Fruit fly (Drosophila melanogaster) whole organism, embryonic: ENCODE measurements around the gene Plap.

Experiments
- Asciz ChIP-seq: fragments of 200-800 bp; sonication (Bioruptor generic); optimal IDR thresholded peaks from 2 replicates; lab custom pipeline; 2017; ENCODE audit warnings: missing biosample characterization, mild to moderate bottlenecking, missing genetic modification characterization, missing genetic modification reagents
- Atf3 ChIP-seq: fragments of 200-800 bp; sonication (Bioruptor generic); optimal IDR thresholded peaks from 3 replicates; lab custom pipeline; 2016; ENCODE audit warnings: missing biosample characterization, missing genetic modification characterization
- Blimp-1 ChIP-seq: fragments of 200-800 bp; sonication (Bioruptor generic); optimal IDR thresholded peaks from 3 replicates; lab custom pipeline; 2018; ENCODE audit warnings: missing biosample characterization, missing genetic modification characterization, mild to moderate bottlenecking, moderate library complexity, missing genetic modification reagents
- CG10431 ChIP-seq: fragments of 200-800 bp; sonication (Bioruptor generic); optimal IDR thresholded peaks from 3 replicates; lab custom pipeline; 2018; ENCODE audit warnings: missing biosample characterization, mild to moderate bottlenecking, missing genetic modification characterization
- CG12744 ChIP-seq: fragments of 200-800 bp; sonication (Bioruptor generic); optimal IDR thresholded peaks from 2 replicates; lab custom pipeline; 2016; ENCODE audit warnings: missing biosample characterization, missing genetic modification characterization
- CG12769 ChIP-seq: fragments of 200-800 bp; sonication (Bioruptor generic); optimal IDR thresholded peaks from 2 replicates; lab custom pipeline; 2019; ENCODE audit warnings: missing biosample characterization, mild to moderate bottlenecking, missing genetic modification characterization, moderate library complexity
- CG13424 ChIP-seq: fragments of 200-800 bp; sonication (Bioruptor generic); optimal IDR thresholded peaks from 2 replicates; lab custom pipeline; 2019; ENCODE audit warnings: missing biosample characterization, mild to moderate bottlenecking, missing genetic modification characterization, moderate library complexity
- CG16815 ChIP-seq: fragments of 200-800 bp; sonication (Bioruptor generic); optimal IDR thresholded peaks from 3 replicates; lab custom pipeline; 2017; ENCODE audit warnings: missing biosample characterization, mild to moderate bottlenecking, missing genetic modification characterization
- CG17361 ChIP-seq: fragments of 200-800 bp; sonication (Bioruptor generic); IDR thresholded peaks from 3 replicates; pipeline ENCODE4 v1.3.6; 2022; ENCODE audit warnings: missing biosample characterization, missing genetic modification characterization
- CG18599 ChIP-seq: fragments of 200-800 bp; sonication (Bioruptor generic); optimal IDR thresholded peaks from 3 replicates; lab custom pipeline; 2017; ENCODE audit warnings: missing biosample characterization, missing genetic modification characterization, mild to moderate bottlenecking, moderate library complexity, missing genetic modification reagents
- CG30403 ChIP-seq: fragments of 200-800 bp; sonication (Bioruptor generic); optimal IDR thresholded peaks from 3 replicates; lab custom pipeline; 2016; ENCODE audit warnings: missing biosample characterization, missing genetic modification characterization
- CG4730 ChIP-seq: fragments of 200-800 bp; sonication (Bioruptor generic); IDR thresholded peaks from 2 replicates; pipeline ENCODE4 v1.3.6; 2022; ENCODE audit warnings: missing biosample characterization, missing genetic modification characterization
- CG7271 ChIP-seq: fragments of 200-800 bp; sonication (Bioruptor generic); optimal IDR thresholded peaks from 2 replicates; lab custom pipeline; 2018; ENCODE audit warnings: missing biosample characterization, mild to moderate bottlenecking, missing genetic modification characterization, moderate library complexity
- CG8281 ChIP-seq: fragments of 200-800 bp; sonication (Bioruptor generic); optimal IDR thresholded peaks from 2 replicates; lab custom pipeline; 2018; ENCODE audit warnings: missing biosample characterization, mild to moderate bottlenecking, missing genetic modification characterization, moderate library complexity
- CG8478 ChIP-seq: fragments of >200 bp; optimal IDR thresholded peaks from 2 replicates; lab custom pipeline; 2018
- D19A ChIP-seq: fragments of 200-800 bp; optimal IDR thresholded peaks from 3 replicates; lab custom pipeline; 2019; ENCODE audit warnings: missing biosample characterization, mild to moderate bottlenecking, missing genetic modification characterization, moderate library complexity
- D19B ChIP-seq: fragments of 200-800 bp; sonication (Bioruptor generic); optimal IDR thresholded peaks from 2 replicates; lab custom pipeline; 2017; ENCODE audit warnings: missing biosample characterization, mild to moderate bottlenecking, missing genetic modification characterization
- Dbx ChIP-seq: fragments of 200-800 bp; sonication (Bioruptor generic); IDR thresholded peaks from 3 replicates; pipeline ENCODE4 v1.3.6; 2022; ENCODE audit warnings: missing biosample characterization, missing genetic modification characterization
- E2f1 ChIP-seq: fragments of 200-800 bp; sonication (Bioruptor generic); IDR thresholded peaks from 2 replicates; pipeline ENCODE4 v1.3.6; 2022; ENCODE audit warnings: missing biosample characterization, missing genetic modification characterization
- HLHmδ ChIP-seq: fragments of 200-800 bp; sonication (Bioruptor generic); optimal IDR thresholded peaks from 2 replicates; lab custom pipeline; 2018; ENCODE audit warnings: missing biosample characterization, mild to moderate bottlenecking, missing genetic modification characterization, moderate library complexity
- Hr51 ChIP-seq, 2 experiments: fragments of 200-800 bp; sonication (Bioruptor generic); optimal IDR thresholded peaks; 2 replicates in 1 of 2; 3 replicates in 1 of 2; lab custom pipeline; 2016 to 2018; ENCODE audit warnings: missing biosample characterization in 2 of 2, missing genetic modification characterization in 2 of 2, mild to moderate bottlenecking in 1 of 2, moderate library complexity in 1 of 2
- Hsf ChIP-seq: fragments of 200-800 bp; sonication (Bioruptor generic); optimal IDR thresholded peaks from 3 replicates; lab custom pipeline; 2016; ENCODE audit warnings: missing biosample characterization, missing genetic modification characterization
- Meics ChIP-seq: fragments of 200-800 bp; sonication (Bioruptor generic); optimal IDR thresholded peaks from 2 replicates; lab custom pipeline; 2017; ENCODE audit warnings: missing biosample characterization, mild to moderate bottlenecking, missing genetic modification characterization
- Myb ChIP-seq: fragments of 200-800 bp; sonication (Bioruptor generic); optimal IDR thresholded peaks from 2 replicates; lab custom pipeline; 2016; ENCODE audit warnings: missing biosample characterization, missing genetic modification characterization
- Neu2 ChIP-seq: fragments of 200-800 bp; sonication (Bioruptor generic); optimal IDR thresholded peaks from 3 replicates; lab custom pipeline; 2016; ENCODE audit warnings: missing biosample characterization, missing genetic modification characterization, borderline replicate concordance
- PHDP ChIP-seq: fragments of 200-800 bp; sonication (Bioruptor generic); optimal IDR thresholded peaks from 3 replicates; lab custom pipeline; 2018; ENCODE audit warnings: missing biosample characterization, mild to moderate bottlenecking, missing genetic modification characterization, moderate library complexity
- Scr ChIP-seq: fragments of 200-800 bp; sonication (Bioruptor generic); IDR thresholded peaks from 2 replicates; pipeline ENCODE4 v1.3.6; 2022; ENCODE audit warnings: missing biosample characterization, missing genetic modification characterization; ENCODE audit not compliant: partially characterized antibody
- Trl ChIP-seq, 3 experiments: fragments of >200 bp in 2 of 3; fragments of 200-800 bp in 1 of 3; sonication (Bioruptor generic) in 1 of 3; optimal IDR thresholded peaks; 2 replicates in 1 of 3; 3 replicates in 2 of 3; lab custom pipeline; 2016 to 2017; ENCODE audit warnings: missing biosample characterization in 1 of 3, missing genetic modification characterization in 1 of 3
- bab2 ChIP-seq: fragments of 200-800 bp; sonication (Bioruptor generic); optimal IDR thresholded peaks from 2 replicates; lab custom pipeline; 2016; ENCODE audit warnings: missing biosample characterization, missing genetic modification characterization
- bbx ChIP-seq: fragments of 200-800 bp; sonication (Bioruptor generic); IDR thresholded peaks from 2 replicates; pipeline ENCODE4 v1.3.6; 2022; ENCODE audit warnings: missing biosample characterization, missing genetic modification characterization; ENCODE audit not compliant: partially characterized antibody
- chinmo ChIP-seq: fragments of 200-800 bp; sonication (Bioruptor generic); IDR thresholded peaks from 4 replicates; pipeline ENCODE4 v1.3.6; 2022; ENCODE audit warnings: missing biosample characterization, missing genetic modification characterization; ENCODE audit not compliant: partially characterized antibody
- eyg ChIP-seq: fragments of 200-800 bp; sonication (Bioruptor generic); optimal IDR thresholded peaks from 3 replicates; lab custom pipeline; 2016; ENCODE audit warnings: missing biosample characterization, missing genetic modification characterization
- ftz-f1 ChIP-seq: fragments of 200-800 bp; sonication (Bioruptor generic); optimal IDR thresholded peaks from 2 replicates; lab custom pipeline; 2016; ENCODE audit warnings: missing biosample characterization, missing genetic modification characterization
- ind ChIP-seq: fragments of 200-800 bp; sonication (Bioruptor generic); optimal IDR thresholded peaks from 3 replicates; lab custom pipeline; 2016; ENCODE audit warnings: missing biosample characterization, missing genetic modification characterization
- insv ChIP-seq, 2 experiments: fragments of 200-800 bp; sonication (Bioruptor generic); optimal IDR thresholded peaks; 3 replicates each; lab custom pipeline; 2016 to 2018; ENCODE audit warnings: missing biosample characterization in 2 of 2, missing genetic modification characterization in 2 of 2
- lab ChIP-seq: fragments of 200-800 bp; sonication (Bioruptor generic); optimal IDR thresholded peaks from 3 replicates; lab custom pipeline; 2017; ENCODE audit warnings: missing biosample characterization, missing genetic modification characterization, mild to moderate bottlenecking, moderate library complexity, missing genetic modification reagents
- lilli ChIP-seq: fragments of 200-800 bp; sonication (Bioruptor generic); optimal IDR thresholded peaks from 3 replicates; lab custom pipeline; 2016; ENCODE audit warnings: missing biosample characterization, missing genetic modification characterization
- lola ChIP-seq, 3 experiments: fragments of >200 bp in 2 of 3; fragments of 200-800 bp in 1 of 3; sonication (Bioruptor generic) in 1 of 3; optimal IDR thresholded peaks; 2 replicates each; lab custom pipeline; 2017 to 2019; ENCODE audit warnings: missing biosample characterization in 3 of 3, missing genetic modification characterization in 3 of 3, mild to moderate bottlenecking in 1 of 3, moderate library complexity in 1 of 3
- pho ChIP-seq: fragments of 200-800 bp; sonication (Bioruptor generic); optimal IDR thresholded peaks from 2 replicates; lab custom pipeline; 2016; ENCODE audit warnings: missing biosample characterization, missing genetic modification characterization
- schlank ChIP-seq: fragments of 200-800 bp; sonication (Bioruptor generic); optimal IDR thresholded peaks from 2 replicates; lab custom pipeline; 2018; ENCODE audit warnings: missing biosample characterization, mild to moderate bottlenecking, missing genetic modification characterization
- shn ChIP-seq: fragments of 200-800 bp; sonication (Bioruptor generic); optimal IDR thresholded peaks from 3 replicates; lab custom pipeline; 2016; ENCODE audit warnings: missing biosample characterization, missing genetic modification characterization
- slou ChIP-seq: fragments of 200-800 bp; sonication (Bioruptor generic); optimal IDR thresholded peaks from 3 replicates; lab custom pipeline; 2016; ENCODE audit warnings: missing biosample characterization, missing genetic modification characterization
- sna ChIP-seq: fragments of 200-800 bp; sonication (Bioruptor generic); IDR thresholded peaks from 2 replicates; pipeline ENCODE4 v1.3.6; 2022; ENCODE audit warnings: missing biosample characterization, missing genetic modification characterization; ENCODE audit not compliant: partially characterized antibody
- tin ChIP-seq: fragments of 200-800 bp; sonication (Bioruptor generic); optimal IDR thresholded peaks from 3 replicates; lab custom pipeline; 2016; ENCODE audit warnings: missing biosample characterization, missing genetic modification characterization
- tup ChIP-seq: fragments of 200-800 bp; sonication (Bioruptor generic); optimal IDR thresholded peaks from 2 replicates; lab custom pipeline; 2016; ENCODE audit warnings: missing biosample characterization, mild to moderate bottlenecking, missing genetic modification characterization, moderate library complexity
- wor ChIP-seq: fragments of 200-800 bp; sonication (Bioruptor generic); IDR thresholded peaks from 2 replicates; pipeline ENCODE4 v1.3.6; 2022; ENCODE audit warnings: missing biosample characterization, missing genetic modification characterization

Plap gene

dm6 chr2L:1118880-1119809 lies 51.0 kb downstream of the Plap start (continued):
- TF ChIP-seq wor (GFP tag; lab: Robert Waterston, UW), result peak; percentile 47; the same call in 1 of the 2 replicates
- peak; percentile 76; the same call in 2 of the 4 replicates for TF ChIP-seq chinmo (GFP tag; lab: Robert Waterston, UW)
- peak; percentile 81 for TF ChIP-seq PHDP (tag; lab: Kevin White, UChicago)
- TF ChIP-seq D19A (tag; lab: Kevin White, UChicago), result peak; percentile 51
- TF ChIP-seq CG8478, result no peak
- no peak for TF ChIP-seq CG7271 (tag; lab: Kevin White, UChicago)
- peak; percentile 75 for TF ChIP-seq shn
- peak; percentile 80 for TF ChIP-seq Meics (GFP tag; lab: Kevin White, UChicago)
- TF ChIP-seq pho, result peak; percentile 77
- TF ChIP-seq CG8281 (tag; lab: Kevin White, UChicago), result no peak
- no peak for TF ChIP-seq eyg (GFP tag; lab: Kevin White, UChicago)
- TF ChIP-seq sna, result no peak
- peak; percentile 41 for TF ChIP-seq Atf3 (GFP tag; lab: Kevin White, UChicago)
- peak; percentile 68 for TF ChIP-seq CG4730 (GFP tag; lab: Robert Waterston, UW)
- peak; percentile 80 to 94 for TF ChIP-seq Trl (optimal IDR thresholded peaks at IDR 0.05; lab: Kevin White, UChicago)
- peak; percentile 59 for TF ChIP-seq Trl (GFP tag; optimal IDR thresholded peaks at IDR 0.05; lab: Kevin White, UChicago)
- peak; percentile 59 for TF ChIP-seq CG13424
- TF ChIP-seq CG12744, result peak; percentile 28
- peak; percentile 93 for TF ChIP-seq CG12769
- TF ChIP-seq tin (GFP tag; lab: Kevin White, UChicago), result peak; percentile 57
- TF ChIP-seq ftz-f1, result peak; percentile 20
- TF ChIP-seq Neu2, result no peak
- peak; percentile 51 for TF ChIP-seq bab2 (GFP tag; lab: Kevin White, UChicago)
- peak in 1 of 3 experiments; percentile 48 for TF ChIP-seq lola (GFP tag; optimal IDR thresholded peaks at IDR 0.05; lab: Kevin White, UChicago)
- peak; percentile 86 for TF ChIP-seq CG18599 (GFP tag; lab: Kevin White, UChicago)
- TF ChIP-seq Hr51 (GFP tag; optimal IDR thresholded peaks at IDR 0.05; lab: Kevin White, UChicago), result peak; percentile 53 to 79
- TF ChIP-seq bbx (GFP tag; lab: Robert Waterston, UW), result peak; percentile 20; the same call in 1 of the 2 replicates
- peak; percentile 40 for TF ChIP-seq tup (GFP tag; lab: Kevin White, UChicago)
- peak; percentile 75 for TF ChIP-seq E2f1
- peak; percentile 41 for TF ChIP-seq Myb (GFP tag; lab: Kevin White, UChicago)
- TF ChIP-seq Scr (GFP tag; lab: Robert Waterston, UW), result no peak
- TF ChIP-seq CG10431 (GFP tag; lab: Kevin White, UChicago), result no peak
- peak; percentile 37 for TF ChIP-seq slou
- peak; percentile 79 for TF ChIP-seq schlank (tag; lab: Kevin White, UChicago)
- TF ChIP-seq lilli (GFP tag; lab: Kevin White, UChicago), result peak; percentile 85
- peak; percentile 69 for TF ChIP-seq CG30403 (GFP tag; lab: Kevin White, UChicago)
- peak; percentile 80 for TF ChIP-seq Hsf
- TF ChIP-seq HLHmδ, result peak; percentile 33
- TF ChIP-seq ind (GFP tag; lab: Kevin White, UChicago), result peak; percentile 71
- peak; percentile 77 for TF ChIP-seq CG17361 (GFP tag; lab: Robert Waterston, UW)
- peak; percentile 75; the same call in 2 of the 3 replicates for TF ChIP-seq Dbx (GFP tag; lab: Robert Waterston, UW)
- peak; percentile 46 for TF ChIP-seq Blimp-1 (GFP tag; lab: Kevin White, UChicago)
- peak; percentile 57 for TF ChIP-seq Asciz (GFP tag; lab: Kevin White, UChicago)
- peak; percentile 64 for TF ChIP-seq CG16815 (GFP tag; lab: Kevin White, UChicago)
- peak; percentile 99 for TF ChIP-seq D19B (GFP tag; lab: Kevin White, UChicago)
- TF ChIP-seq lab (GFP tag; lab: Kevin White, UChicago), result peak; percentile 84
- peak in 1 of 2 experiments; percentile 21 for TF ChIP-seq insv (GFP tag; optimal IDR thresholded peaks at IDR 0.05; lab: Kevin White, UChicago)
